Worm (Caenorhabditis elegans) whole organism, late embryonic: ENCODE measurements around the gene nhr-286.

Experiments
- C08G9.2 ChIP-seq: sonication (generic microtip); optimal IDR thresholded peaks from 2 replicates; lab custom pipeline; 2016; ENCODE audit warnings: mild to moderate bottlenecking, missing genetic modification characterization, moderate library complexity, missing compliant biosample characterization
- C38D4.7 ChIP-seq: fragments of 200-800 bp; sonication (Bioruptor generic); optimal IDR thresholded peaks from 2 replicates; lab custom pipeline; 2018; ENCODE audit warnings: mild to moderate bottlenecking, missing genetic modification characterization, moderate library complexity, missing compliant biosample characterization
- K09A11.1 ChIP-seq: sonication (generic microtip); optimal IDR thresholded peaks from 2 replicates; lab custom pipeline; 2017; ENCODE audit warnings: antibody characterized with exemption, mild to moderate bottlenecking, missing genetic modification characterization, missing compliant biosample characterization; ENCODE audit not compliant: insufficient read depth
- ahr-1 ChIP-seq: sonication (generic microtip); optimal IDR thresholded peaks from 2 replicates; lab custom pipeline; 2016; ENCODE audit warnings: missing genetic modification characterization, missing compliant biosample characterization
- ama-1 ChIP-seq: fragments of 150-350 bp; optimal IDR thresholded peaks from 2 replicates; lab custom pipeline; 2014
- ceh-14 ChIP-seq: sonication (generic microtip); optimal IDR thresholded peaks from 2 replicates; lab custom pipeline; 2016; ENCODE audit warnings: missing genotype, missing genetic modification characterization, missing compliant biosample characterization
- ceh-18 ChIP-seq: sonication (generic microtip); optimal IDR thresholded peaks from 2 replicates; lab custom pipeline; 2016; ENCODE audit warnings: missing genetic modification characterization, missing compliant biosample characterization
- ceh-19 ChIP-seq: fragments of 200-800 bp; sonication (Bioruptor generic); optimal IDR thresholded peaks from 2 replicates; lab custom pipeline; 2018; ENCODE audit warnings: mild to moderate bottlenecking, missing genetic modification characterization, missing compliant biosample characterization
- ceh-2 ChIP-seq: sonication (generic microtip); optimal IDR thresholded peaks from 2 replicates; lab custom pipeline; 2016; ENCODE audit warnings: missing genotype, missing genetic modification characterization, missing compliant biosample characterization
- ceh-22 ChIP-seq: sonication (generic microtip); optimal IDR thresholded peaks from 2 replicates; lab custom pipeline; 2017; ENCODE audit warnings: missing biosample characterization, missing genetic modification characterization
- ceh-31 ChIP-seq: sonication (generic microtip); optimal IDR thresholded peaks from 2 replicates; lab custom pipeline; 2016; ENCODE audit warnings: missing genetic modification characterization, missing compliant biosample characterization
- ceh-34 ChIP-seq: sonication (generic microtip); optimal IDR thresholded peaks from 2 replicates; lab custom pipeline; 2016; ENCODE audit warnings: mild to moderate bottlenecking, missing genetic modification characterization, missing compliant biosample characterization
- ceh-45 ChIP-seq: fragments of 200-800 bp; sonication (Bioruptor generic); IDR thresholded peaks from 2 replicates; pipeline ENCODE4 v1.3.6; 2022; ENCODE audit warnings: missing genetic modification reagents, missing genetic modification characterization, missing compliant biosample characterization
- ceh-6 ChIP-seq: fragments of 200-800 bp; sonication (Bioruptor generic); optimal IDR thresholded peaks from 2 replicates; lab custom pipeline; 2018; ENCODE audit warnings: mild to moderate bottlenecking, missing genetic modification characterization, missing compliant biosample characterization
- ceh-9 ChIP-seq: sonication (generic microtip); optimal IDR thresholded peaks from 2 replicates; lab custom pipeline; 2016; ENCODE audit warnings: mild to moderate bottlenecking, missing genetic modification characterization, inconsistent platforms, missing compliant biosample characterization
- dmd-4 ChIP-seq: sonication (generic microtip); optimal IDR thresholded peaks from 2 replicates; lab custom pipeline; 2016; ENCODE audit warnings: borderline replicate concordance, missing genetic modification characterization, missing compliant biosample characterization
- elt-4 ChIP-seq: sonication (generic microtip); optimal IDR thresholded peaks from 2 replicates; lab custom pipeline; 2016; ENCODE audit warnings: missing genetic modification characterization, missing compliant biosample characterization
- ets-4 ChIP-seq: sonication (generic microtip); optimal IDR thresholded peaks from 2 replicates; lab custom pipeline; 2016; ENCODE audit warnings: missing genetic modification characterization, missing compliant biosample characterization
- eyg-1 ChIP-seq: sonication (generic microtip); optimal IDR thresholded peaks from 2 replicates; lab custom pipeline; 2016; ENCODE audit warnings: missing genotype, missing genetic modification characterization, missing compliant biosample characterization
- gmeb-2 ChIP-seq: sonication (generic microtip); optimal IDR thresholded peaks from 2 replicates; lab custom pipeline; 2016; ENCODE audit warnings: missing genetic modification characterization, inconsistent platforms, missing compliant biosample characterization
- hlh-13 ChIP-seq: fragments of 200-800 bp; sonication (Bioruptor generic); optimal IDR thresholded peaks from 2 replicates; lab custom pipeline; 2018; ENCODE audit warnings: mild to moderate bottlenecking, missing genetic modification characterization, missing compliant biosample characterization
- hlh-6 ChIP-seq: sonication (generic microtip); optimal IDR thresholded peaks from 2 replicates; lab custom pipeline; 2016; ENCODE audit warnings: missing genotype, missing genetic modification characterization, missing compliant biosample characterization
- lim-6 ChIP-seq: sonication (generic microtip); optimal IDR thresholded peaks from 2 replicates; lab custom pipeline; 2016; ENCODE audit warnings: missing genetic modification characterization, missing compliant biosample characterization
- madf-2 ChIP-seq: sonication (generic microtip); optimal IDR thresholded peaks from 2 replicates; lab custom pipeline; 2017; ENCODE audit warnings: missing genetic modification characterization, missing compliant biosample characterization
- mec-3 ChIP-seq: sonication (generic microtip); optimal IDR thresholded peaks from 2 replicates; lab custom pipeline; 2016; ENCODE audit warnings: borderline replicate concordance, missing genetic modification characterization, missing compliant biosample characterization
- npax-4 ChIP-seq: sonication (generic microtip); optimal IDR thresholded peaks from 2 replicates; lab custom pipeline; 2016; ENCODE audit warnings: missing genetic modification characterization, missing compliant biosample characterization
- odd-2 ChIP-seq: sonication (generic microtip); optimal IDR thresholded peaks from 2 replicates; lab custom pipeline; 2017; ENCODE audit warnings: antibody characterized with exemption, mild to moderate bottlenecking, missing genetic modification characterization, missing compliant biosample characterization
- pag-3 ChIP-seq: sonication (generic microtip); optimal IDR thresholded peaks from 2 replicates; lab custom pipeline; 2016; ENCODE audit warnings: missing compliant biosample characterization, missing genetic modification characterization, borderline replicate concordance
- pqm-1 ChIP-seq: sonication (generic microtip); optimal IDR thresholded peaks from 2 replicates; lab custom pipeline; 2016; ENCODE audit warnings: missing genetic modification characterization, missing compliant biosample characterization
- pros-1 ChIP-seq: fragments of 150-350 bp; optimal IDR thresholded peaks from 2 replicates; lab custom pipeline; 2014; ENCODE audit warnings: missing biosample characterization, missing genetic modification reagents, missing genetic modification characterization
- ref-2 ChIP-seq: sonication (generic microtip); optimal IDR thresholded peaks from 2 replicates; lab custom pipeline; 2016; ENCODE audit warnings: missing genetic modification characterization, missing compliant biosample characterization
- sdc-2 ChIP-seq: sonication (generic microtip); optimal IDR thresholded peaks from 2 replicates; lab custom pipeline; 2016; ENCODE audit warnings: missing genotype, missing genetic modification characterization, missing compliant biosample characterization
- sox-4 ChIP-seq: sonication (generic microtip); optimal IDR thresholded peaks from 2 replicates; lab custom pipeline; 2017; ENCODE audit warnings: mild to moderate bottlenecking, missing genetic modification characterization, inconsistent platforms, missing compliant biosample characterization
- tbx-7 ChIP-seq: sonication (generic microtip); optimal IDR thresholded peaks from 2 replicates; lab custom pipeline; 2016; ENCODE audit warnings: missing genotype, missing genetic modification characterization, missing compliant biosample characterization
- unc-3 ChIP-seq, 2 experiments: fragments of 200-800 bp in 1 of 2; sonication (Bioruptor generic) in 1 of 2; sonication (generic microtip) in 1 of 2; conservative IDR thresholded peaks in 1 of 2; optimal IDR thresholded peaks in 1 of 2; 2 replicates each; pipeline versions ENCODE4 v1.3.6 to Lab custom; 2016 to 2022; ENCODE audit warnings: missing compliant biosample characterization in 2 of 2, missing genetic modification characterization in 2 of 2, missing genetic modification reagents in 1 of 2
- unc-55 ChIP-seq: sonication (generic microtip); optimal IDR thresholded peaks from 2 replicates; lab custom pipeline; 2017; ENCODE audit warnings: missing biosample characterization, missing genetic modification reagents, missing genetic modification characterization

The nhr-286 gene

ce11 chrV:7091287-7091686 lies at the start of gene nhr-286:
Gene nhr-286, minus strand, starts transcription at chrV:7091610.
- TF ChIP-seq ama-1 (lab: Kevin White, UChicago) (no peak), ceh-18 (tag; lab: Kevin White, UChicago) (no peak), npax-4 (tag; lab: Kevin White, UChicago) (no peak), tbx-7 (no peak), lim-6 (tag; lab: Kevin White, UChicago) (no peak), hlh-6 (no peak), ref-2 (tag; lab: Kevin White, UChicago) (no peak), ceh-6 (GFP tag; lab: Kevin White, UChicago) (no peak), madf-2 (tag; lab: Kevin White, UChicago) (no peak), unc-55 (no peak), pag-3 (no peak), sdc-2 (tag; lab: Kevin White, UChicago) (no peak), mec-3 (tag; lab: Kevin White, UChicago) (no peak), K09A11.1 (tag; lab: Kevin White, UChicago) (no peak), ceh-2 (no peak), pros-1 (tag; lab: Kevin White, UChicago) (no peak), sox-4 (tag; lab: Kevin White, UChicago) (no peak), C38D4.7 (no peak)

- TF ChIP-seq hlh-6 = no peak
- no peak for TF ChIP-seq ceh-9 (tag; lab: Kevin White, UChicago)
- TF ChIP-seq mec-3 (tag; lab: Kevin White, UChicago) = no peak
- TF ChIP-seq pqm-1 = no peak
- TF ChIP-seq ahr-1 (tag; lab: Kevin White, UChicago) = no peak
- TF ChIP-seq eyg-1 = no peak
- TF ChIP-seq ceh-31 (tag; lab: Kevin White, UChicago) = no peak
- no peak for TF ChIP-seq ceh-19 (GFP tag; lab: Kevin White, UChicago)
- TF ChIP-seq ceh-45 (GFP tag; lab: Robert Waterston, UW) = no peak
- TF ChIP-seq gmeb-2 = no peak
- TF ChIP-seq elt-4 (tag; lab: Kevin White, UChicago) = no peak
- no peak for TF ChIP-seq unc-3 (GFP tag; conservative IDR thresholded peaks at IDR 0.05; lab: Robert Waterston, UW)
- no peak for TF ChIP-seq unc-3 (tag; optimal IDR thresholded peaks at IDR 0.05; lab: Kevin White, UChicago)
- no peak for TF ChIP-seq hlh-13 (GFP tag; lab: Kevin White, UChicago)
- TF ChIP-seq ets-4 = no peak
- no peak for TF ChIP-seq ceh-14 (tag; lab: Kevin White, UChicago)
- TF ChIP-seq dmd-4 = no peak
- no peak for TF ChIP-seq ceh-34 (tag; lab: Kevin White, UChicago)
- TF ChIP-seq pag-3 = no peak
- no peak for TF ChIP-seq C08G9.2 (tag; lab: Kevin White, UChicago)
- no peak for TF ChIP-seq sdc-2 (tag; lab: Kevin White, UChicago)
These were observed 49.0 kb upstream of the nhr-286 start for ce11 chrV:7140368-7140767.

ce11 chrV:7138320-7138719 lies 46.9 kb upstream of the nhr-286 start, which contains the start of gene str-112:
Gene str-112, minus strand, starts transcription at chrV:7138420.
- TF ChIP-seq ceh-22 (tag; lab: Kevin White, UChicago) = no peak
- TF ChIP-seq pag-3 = no peak

- no peak for TF ChIP-seq odd-2 (tag; lab: Kevin White, UChicago)
- no peak for TF ChIP-seq ama-1 (lab: Kevin White, UChicago)
These were observed 45.4 kb upstream of the nhr-286 start for ce11 chrV:7136859-7137258.

- TF ChIP-seq dmd-4 = no peak
These were observed 42.6 kb upstream of the nhr-286 start, which contains the start of gene F10D2.16 for ce11 chrV:7133963-7134362. Gene F10D2.16, plus strand, starts transcription at chrV:7134263.
